Fruit fly (Drosophila melanogaster) whole organism: ENCODE measurements around the gene Fancl.

Experiments
- CG8478 ChIP-seq: fragments of >200 bp; optimal IDR thresholded peaks from 2 replicates; lab custom pipeline; 2018; ENCODE audit warnings: inconsistent platforms
- Dll ChIP-seq: fragments of >200 bp; optimal IDR thresholded peaks from 2 replicates; lab custom pipeline; 2017
- EcR ChIP-seq, 2 experiments: fragments of >200 bp; optimal IDR thresholded peaks; 2 replicates each; lab custom pipeline; 2017; ENCODE audit warnings: missing biosample characterization in 2 of 2, missing genetic modification characterization in 2 of 2, missing genetic modification reagents in 2 of 2
- pan ChIP-seq: fragments of >200 bp; optimal IDR thresholded peaks from 2 replicates; lab custom pipeline; 2017
- psq ChIP-seq: fragments of >200 bp; optimal IDR thresholded peaks from 2 replicates; lab custom pipeline; 2017
- usp ChIP-seq: fragments of >200 bp; optimal IDR thresholded peaks from 2 replicates; lab custom pipeline; 2017; ENCODE audit warnings: missing biosample characterization, missing genetic modification characterization, mixed read lengths

Gene Fancl

DNA sequence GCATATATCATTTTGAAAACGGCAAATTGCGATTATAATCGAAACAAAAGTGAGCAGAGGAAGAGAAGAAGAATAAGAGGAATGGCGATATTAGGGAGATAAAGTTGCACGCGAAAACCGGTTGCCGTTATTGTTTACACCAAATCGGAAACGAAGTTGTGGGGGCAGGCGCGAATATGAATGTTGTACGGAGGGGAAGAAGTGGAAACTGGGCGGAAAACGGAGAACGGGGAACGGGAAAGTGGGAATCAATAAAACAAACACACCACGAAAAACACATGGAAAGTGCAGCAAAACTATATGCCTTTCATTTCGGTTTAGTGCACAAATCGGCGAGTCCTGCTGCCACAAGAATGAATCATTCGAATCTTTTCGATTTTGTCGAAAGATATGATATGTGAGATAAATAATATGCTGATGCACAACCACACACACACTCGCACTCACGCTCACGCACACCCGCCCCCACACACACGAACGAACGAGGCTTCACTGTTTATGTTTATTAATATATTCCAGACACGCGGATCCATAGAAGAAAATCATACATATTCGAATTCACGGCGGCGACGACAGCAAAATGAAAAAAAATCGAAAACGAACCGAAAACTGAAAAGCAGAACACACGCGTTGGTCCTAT is 10.5 kb downstream of the Fancl start:
- TF ChIP-seq Dll (lab: Kevin White, UChicago) (no peak), EcR (GFP tag; optimal IDR thresholded peaks at IDR 0.05; lab: Kevin White, UChicago) (no peak), CG8478 (lab: Kevin White, UChicago) (no peak), usp (no peak), psq (no peak), pan (lab: Kevin White, UChicago) (no peak)

DNA sequence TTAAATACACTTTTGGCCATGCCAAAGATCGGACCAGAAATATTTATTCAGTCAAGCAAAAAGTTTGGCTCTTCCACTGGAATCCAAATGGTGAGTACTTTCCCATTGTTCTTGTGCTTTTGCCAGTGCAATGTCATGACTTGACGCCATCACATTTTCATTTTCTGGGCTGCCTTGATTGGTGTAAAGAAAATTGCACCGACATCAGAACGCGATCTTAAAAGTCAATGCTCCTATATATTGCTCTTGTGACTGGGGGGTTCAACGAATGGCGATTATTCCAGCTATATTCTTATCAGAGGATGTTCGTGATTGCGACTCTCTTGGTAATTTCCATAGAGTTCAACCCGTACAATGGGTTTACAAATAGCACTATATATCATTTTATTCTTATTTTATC is 12.2 kb downstream of the Fancl start:
- peak; percentile 57 to 64 for TF ChIP-seq EcR (GFP tag; optimal IDR thresholded peaks at IDR 0.05; lab: Kevin White, UChicago)
- TF ChIP-seq CG8478 (lab: Kevin White, UChicago): no peak
- no peak for TF ChIP-seq usp
- no peak for TF ChIP-seq pan (lab: Kevin White, UChicago)

DNA sequence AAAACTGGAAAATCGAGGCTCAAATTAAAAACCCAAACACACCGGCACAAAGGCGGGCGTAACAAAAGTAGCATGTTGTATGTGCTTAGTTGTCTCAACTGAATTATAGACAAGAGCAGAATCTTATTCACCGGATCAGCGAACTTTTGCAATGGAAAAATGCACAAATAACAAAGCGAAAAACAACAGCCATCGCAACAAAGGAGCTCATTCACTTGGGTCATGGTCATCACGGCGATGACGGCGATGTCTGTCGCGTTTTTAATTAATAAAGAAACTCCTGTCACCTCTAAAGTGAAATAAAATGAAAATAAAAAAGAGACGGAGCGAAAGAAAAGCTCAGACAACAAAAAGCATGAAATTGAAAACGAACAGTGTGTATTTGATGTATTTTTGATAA is 13.5 kb downstream of the Fancl start:
- TF ChIP-seq CG8478 (lab: Kevin White, UChicago) (no peak), pan (lab: Kevin White, UChicago) (no peak), psq (no peak), usp (no peak), EcR (GFP tag; optimal IDR thresholded peaks at IDR 0.05; lab: Kevin White, UChicago) (no peak), Dll (lab: Kevin White, UChicago) (no peak)

DNA sequence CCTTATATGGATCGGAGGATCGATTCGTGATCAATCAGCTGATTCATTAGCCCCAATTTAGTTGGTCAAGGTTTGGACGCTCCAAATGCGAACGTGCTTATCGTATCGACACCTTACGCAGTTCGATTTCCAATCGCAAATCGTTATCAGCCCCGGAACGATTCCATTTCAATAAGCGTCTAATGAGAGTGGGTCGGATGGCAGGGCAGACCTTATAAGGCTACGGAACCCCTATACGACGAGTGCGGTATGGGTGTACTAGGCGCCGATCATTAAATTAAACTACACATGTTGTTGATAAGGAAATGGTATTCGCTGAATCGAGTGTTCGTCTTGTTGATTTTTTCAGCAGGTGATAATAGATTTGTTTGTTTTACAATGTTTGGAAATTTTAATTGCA is 16.9 kb downstream of the Fancl start:
- TF ChIP-seq pan (lab: Kevin White, UChicago): no peak
- no peak for TF ChIP-seq psq
- TF ChIP-seq EcR (GFP tag; optimal IDR thresholded peaks at IDR 0.05; lab: Kevin White, UChicago): no peak
- TF ChIP-seq usp: no peak
- no peak for TF ChIP-seq CG8478 (lab: Kevin White, UChicago)
- TF ChIP-seq Dll (lab: Kevin White, UChicago): no peak

DNA sequence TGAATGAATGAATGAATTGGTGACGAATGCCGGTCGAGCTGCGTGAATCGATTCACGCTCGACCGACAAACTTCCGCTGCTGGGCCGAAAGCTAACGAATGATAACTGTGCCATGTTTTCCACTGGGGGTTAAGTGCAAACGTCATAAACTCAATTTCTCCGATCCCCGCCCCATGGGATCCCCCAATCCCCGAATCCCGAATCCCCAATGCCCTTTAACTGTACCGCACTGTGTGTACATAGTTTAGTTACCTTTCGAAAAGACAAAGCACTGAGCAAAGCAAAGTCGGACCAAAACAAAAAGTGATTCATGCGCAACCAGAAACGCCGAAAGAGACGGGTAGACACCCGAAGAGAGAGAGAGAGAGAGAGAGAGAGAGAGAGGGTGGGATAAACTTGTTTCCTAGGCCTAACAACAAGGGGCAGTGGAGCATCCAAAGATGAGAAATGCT is 17.6 kb downstream of the Fancl start:
- TF ChIP-seq EcR (GFP tag; optimal IDR thresholded peaks at IDR 0.05; lab: Kevin White, UChicago) (no peak), usp (no peak), Dll (lab: Kevin White, UChicago) (no peak), psq (no peak), pan (lab: Kevin White, UChicago) (no peak), CG8478 (lab: Kevin White, UChicago) (no peak)

DNA sequence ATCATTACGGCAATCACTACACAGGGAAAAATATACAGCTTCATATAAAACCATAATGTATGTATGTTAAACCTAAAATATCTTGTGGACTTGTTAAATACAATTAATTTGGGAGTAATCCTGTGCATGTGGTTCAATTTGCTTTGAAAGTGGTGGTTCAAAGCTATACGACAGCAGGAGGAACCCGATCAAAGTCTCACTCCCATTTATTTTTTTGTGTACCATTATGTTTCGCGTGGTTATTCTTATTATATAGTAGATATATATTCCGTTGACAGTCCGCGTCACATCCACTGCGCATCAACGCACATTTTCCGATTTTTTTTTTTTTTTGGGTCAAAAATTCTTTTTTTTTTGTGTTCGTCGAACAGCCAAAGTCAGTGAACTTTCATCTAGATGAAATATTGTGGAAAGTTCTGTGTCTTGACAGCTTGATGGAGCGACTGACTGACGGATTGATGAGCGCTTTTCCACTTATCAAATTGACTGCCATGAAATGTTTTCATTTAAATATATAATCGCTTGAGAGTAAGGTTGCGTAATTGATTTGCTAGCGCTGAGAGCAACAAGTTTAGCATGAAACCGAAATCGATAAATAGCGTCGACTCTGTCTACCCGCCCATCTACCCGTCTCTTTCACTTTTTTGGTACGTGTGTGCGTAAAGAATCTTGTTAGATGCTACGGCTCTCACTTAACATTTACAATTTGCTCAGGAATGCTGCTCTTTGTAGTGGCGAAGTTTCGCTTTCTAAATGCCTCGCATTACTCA is 19.5 kb downstream of the Fancl start:
- no peak for TF ChIP-seq pan (lab: Kevin White, UChicago)
- no peak for TF ChIP-seq EcR (GFP tag; optimal IDR thresholded peaks at IDR 0.05; lab: Kevin White, UChicago)
- TF ChIP-seq CG8478 (lab: Kevin White, UChicago): no peak
- no peak for TF ChIP-seq psq
- TF ChIP-seq Dll (lab: Kevin White, UChicago): no peak
- no peak for TF ChIP-seq usp

DNA sequence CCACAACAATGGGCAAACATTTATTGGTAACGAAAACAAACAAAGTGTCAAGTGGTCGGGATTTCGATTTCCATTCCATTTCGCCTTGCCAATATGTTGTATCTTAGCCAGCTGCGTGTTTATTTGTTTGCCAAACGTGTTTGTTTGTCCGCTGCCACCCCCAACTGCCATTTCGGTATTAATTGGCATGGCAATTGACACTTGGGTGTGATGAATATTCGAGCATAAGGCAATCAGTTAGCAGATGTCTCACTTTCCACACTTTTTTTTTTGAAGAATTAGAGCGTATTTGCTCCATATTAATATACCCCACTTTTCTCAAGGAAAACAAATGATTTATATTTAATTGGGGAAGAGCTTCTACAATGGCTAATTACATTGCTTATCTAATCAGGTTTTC is 21.2 kb downstream of the Fancl start:
- TF ChIP-seq EcR (GFP tag; optimal IDR thresholded peaks at IDR 0.05; lab: Kevin White, UChicago): no peak
- no peak for TF ChIP-seq psq
- TF ChIP-seq usp: no peak
- TF ChIP-seq pan (lab: Kevin White, UChicago): no peak
- TF ChIP-seq CG8478 (lab: Kevin White, UChicago): no peak
- TF ChIP-seq Dll (lab: Kevin White, UChicago): no peak

DNA sequence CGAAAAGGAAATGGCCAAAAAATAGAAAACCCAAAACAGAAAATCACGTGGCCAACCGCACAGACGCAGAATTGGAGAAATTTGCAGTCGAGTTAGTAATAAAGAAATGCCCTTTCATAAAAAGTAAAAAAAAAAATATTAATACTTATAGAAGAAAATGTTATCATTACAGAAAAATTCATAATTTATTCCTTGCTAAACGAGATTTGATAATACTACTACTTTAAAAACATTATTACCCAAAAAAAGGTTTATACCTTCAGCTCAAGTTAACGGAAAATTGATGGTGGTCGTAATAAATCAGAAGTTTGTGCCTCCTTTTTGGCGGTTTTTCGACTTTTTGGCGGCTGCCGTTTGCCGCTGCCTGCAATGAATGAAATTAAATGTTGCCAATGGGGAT is 24.3 kb downstream of the Fancl start:
- no peak for TF ChIP-seq CG8478 (lab: Kevin White, UChicago)
- TF ChIP-seq usp: no peak
- TF ChIP-seq pan (lab: Kevin White, UChicago): no peak
- no peak for TF ChIP-seq Dll (lab: Kevin White, UChicago)
- TF ChIP-seq psq: no peak
- TF ChIP-seq EcR (GFP tag; optimal IDR thresholded peaks at IDR 0.05; lab: Kevin White, UChicago): no peak

DNA sequence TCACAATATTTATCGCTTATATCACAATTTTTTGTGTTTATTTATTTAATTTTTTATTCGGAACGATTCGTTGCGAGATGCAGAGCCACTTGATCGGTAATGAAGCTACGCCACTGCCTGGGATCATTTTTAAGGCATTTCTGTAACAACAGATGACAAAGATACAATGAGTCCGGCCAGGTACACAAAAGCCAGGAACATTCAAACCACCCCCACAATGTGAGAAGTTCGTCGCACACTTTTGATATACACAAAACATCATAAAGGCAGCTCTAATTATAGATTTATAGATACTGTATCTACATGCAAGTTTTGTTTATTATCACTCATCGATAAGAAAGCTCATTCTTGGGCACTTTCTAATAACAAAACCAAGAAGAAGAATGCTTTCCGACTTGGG is 27.6 kb downstream of the Fancl start, which contains the start of gene CG31407:
CG31407 (minus strand) TSS at position 101 of the 400 bp plus-strand sequence.
- no peak for TF ChIP-seq usp

DNA sequence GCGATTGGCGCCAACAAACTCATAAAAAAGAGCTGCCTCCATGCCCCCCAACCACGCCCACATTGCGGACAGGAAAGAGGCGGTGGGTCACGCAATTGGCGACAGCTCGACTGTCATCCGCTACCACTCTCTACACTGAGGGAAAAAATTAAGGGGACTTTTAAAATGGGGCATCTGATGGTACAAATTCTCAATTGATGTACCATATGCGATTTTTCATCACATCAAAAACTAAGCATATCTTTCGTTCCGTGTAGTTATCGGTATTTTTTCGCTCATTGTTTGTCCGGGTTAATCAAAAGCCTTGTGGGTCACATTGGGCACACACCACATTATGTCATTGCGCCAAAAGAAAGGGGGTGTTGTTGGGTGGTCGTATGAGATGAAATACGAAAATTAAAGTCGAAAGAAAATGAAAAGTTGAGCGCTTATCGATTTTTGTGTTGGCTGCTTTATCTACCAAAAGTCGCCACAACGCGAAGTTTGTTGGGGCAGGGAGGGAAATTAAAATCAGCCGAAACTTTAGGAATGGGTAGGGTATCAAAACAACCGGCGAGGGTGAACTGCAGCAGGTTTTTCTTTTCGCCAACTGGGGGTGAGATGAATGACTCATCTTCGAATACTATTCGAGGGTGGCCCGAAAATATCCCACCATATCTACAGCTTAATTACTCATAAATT is 28.5 kb downstream of the Fancl start:
- no peak for TF ChIP-seq pan (lab: Kevin White, UChicago)
